Worm (Caenorhabditis elegans) whole organism, L2 larva: ENCODE results near the gene grd-1.

Experiments used
- F13H6.1 ChIP-seq: sonication (generic microtip); optimal IDR thresholded peaks from 2 replicates; lab custom pipeline; 2016; ENCODE audit warnings: missing genetic modification characterization, missing compliant biosample characterization
- ZK546.5 ChIP-seq: sonication (generic microtip); optimal IDR thresholded peaks from 2 replicates; lab custom pipeline; 2017; ENCODE audit warnings: missing biosample characterization, missing genetic modification characterization
- ama-1 ChIP-seq: fragments of 150-350 bp; optimal IDR thresholded peaks from 2 replicates; lab custom pipeline; 2018; ENCODE audit warnings: inconsistent platforms
- ceh-16 ChIP-seq: fragments of 150-350 bp; optimal IDR thresholded peaks from 2 replicates; lab custom pipeline; 2014; ENCODE audit warnings: missing biosample characterization, missing genetic modification characterization
- ceh-82 ChIP-seq: fragments of 150-350 bp; optimal IDR thresholded peaks from 2 replicates; lab custom pipeline; 2014; ENCODE audit warnings: missing biosample characterization, missing genetic modification characterization
- crh-2 ChIP-seq: sonication (generic microtip); optimal IDR thresholded peaks from 2 replicates; lab custom pipeline; 2017; ENCODE audit warnings: missing biosample characterization, missing genetic modification characterization
- dmd-4 ChIP-seq: sonication (generic microtip); optimal IDR thresholded peaks from 2 replicates; lab custom pipeline; 2017; ENCODE audit warnings: missing biosample characterization, missing genetic modification characterization
- elt-3 ChIP-seq: sonication (generic microtip); optimal IDR thresholded peaks from 2 replicates; lab custom pipeline; 2017; ENCODE audit warnings: missing biosample characterization, missing genetic modification characterization
- fos-1 ChIP-seq: fragments of 150-350 bp; optimal IDR thresholded peaks from 2 replicates; lab custom pipeline; 2014; ENCODE audit warnings: missing biosample characterization, missing genetic modification characterization
- lsy-2 ChIP-seq, 2 experiments: fragments of 150-350 bp in 1 of 2; sonication (generic microtip) in 1 of 2; optimal IDR thresholded peaks; 2 replicates each; lab custom pipeline; 2014 to 2017; ENCODE audit warnings: missing biosample characterization in 2 of 2, missing genetic modification characterization in 2 of 2
- mbf-1 ChIP-seq: sonication (generic microtip); optimal IDR thresholded peaks from 2 replicates; lab custom pipeline; 2017; ENCODE audit warnings: missing biosample characterization, missing genetic modification characterization
- nhr-11 ChIP-seq: fragments of 150-350 bp; optimal IDR thresholded peaks from 2 replicates; lab custom pipeline; 2014; ENCODE audit warnings: missing biosample characterization, missing genetic modification characterization
- nhr-23 ChIP-seq: fragments of 150-350 bp; optimal IDR thresholded peaks from 2 replicates; lab custom pipeline; 2014; ENCODE audit warnings: missing biosample characterization, missing genetic modification reagents, missing genetic modification characterization
- nhr-237 ChIP-seq: fragments of 150-350 bp; optimal IDR thresholded peaks from 2 replicates; lab custom pipeline; 2014; ENCODE audit warnings: missing biosample characterization, missing genetic modification characterization
- nhr-6 ChIP-seq: fragments of 150-350 bp; optimal IDR thresholded peaks from 2 replicates; lab custom pipeline; 2014; ENCODE audit warnings: missing biosample characterization, missing genetic modification characterization
- peb-1 ChIP-seq: fragments of 150-350 bp; optimal IDR thresholded peaks from 2 replicates; lab custom pipeline; 2014; ENCODE audit warnings: missing biosample characterization, missing genetic modification characterization
- sem-4 ChIP-seq: fragments of 150-350 bp; optimal IDR thresholded peaks from 2 replicates; lab custom pipeline; 2014; ENCODE audit warnings: missing biosample characterization, missing genetic modification reagents, missing genetic modification characterization
- skn-1 ChIP-seq: sonication (generic microtip); optimal IDR thresholded peaks from 2 replicates; lab custom pipeline; 2017; ENCODE audit warnings: missing biosample characterization, missing genetic modification characterization
- sma-3 ChIP-seq: sonication (generic microtip); optimal IDR thresholded peaks from 2 replicates; lab custom pipeline; 2016; ENCODE audit warnings: missing genetic modification reagents, missing genetic modification characterization, missing compliant biosample characterization
- sma-9 ChIP-seq, 2 experiments: fragments of 150-350 bp in 1 of 2; sonication (generic microtip) in 1 of 2; optimal IDR thresholded peaks; 2 replicates each; lab custom pipeline; 2014 to 2016; ENCODE audit warnings: missing genetic modification characterization in 2 of 2, mild to moderate bottlenecking in 1 of 2, missing biosample characterization in 1 of 2, missing compliant biosample characterization in 1 of 2, missing genetic modification reagents in 1 of 2, moderate library complexity in 1 of 2
- snpc-4 ChIP-seq: fragments of 150-350 bp; optimal IDR thresholded peaks from 2 replicates; lab custom pipeline; 2014; ENCODE audit warnings: missing biosample characterization, missing genetic modification characterization
- unc-39 ChIP-seq: fragments of 150-350 bp; optimal IDR thresholded peaks from 2 replicates; lab custom pipeline; 2014; ENCODE audit warnings: missing biosample characterization, missing genetic modification characterization
- unc-55 ChIP-seq: fragments of 150-350 bp; sonication (generic microtip); optimal IDR thresholded peaks from 3 replicates; lab custom pipeline; 2014; ENCODE audit warnings: missing biosample characterization, missing genetic modification reagents, missing genetic modification characterization
- ztf-1 ChIP-seq: fragments of 200-800 bp; sonication (Bioruptor generic); conservative IDR thresholded peaks from 2 replicates; pipeline ENCODE4 v1.3.6; 2022; ENCODE audit warnings: missing genetic modification characterization, missing compliant biosample characterization

grd-1 gene

DNA sequence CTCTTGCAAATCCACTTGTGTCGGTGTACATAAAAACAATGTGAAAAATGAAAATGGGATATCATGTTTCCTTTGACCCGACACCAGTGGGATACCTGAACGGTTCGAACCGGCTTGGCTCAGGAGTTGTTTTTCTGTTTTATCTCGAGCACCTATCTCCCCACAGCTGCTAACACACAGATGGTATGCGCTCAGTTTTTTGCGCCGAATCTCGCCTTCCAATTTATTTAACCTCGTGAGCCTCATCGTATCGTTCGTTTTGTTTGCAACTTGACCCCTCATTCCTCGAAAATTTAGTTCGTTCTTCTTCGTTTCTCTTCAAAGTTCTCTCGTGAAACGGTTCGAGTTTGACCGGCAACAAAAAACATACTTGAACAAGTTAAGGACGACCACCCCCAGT lies 51.3 kb downstream of the grd-1 start, which contains the start of gene C05C9.1:
TSS of gene C05C9.1 (plus strand) at position 301 of the 400 bp plus-strand sequence.
- no peak for TF ChIP-seq fos-1 (tag; lab: Kevin White, UChicago)
- no peak for TF ChIP-seq peb-1 (tag; lab: Kevin White, UChicago)
- no peak for TF ChIP-seq nhr-11 (tag; lab: Kevin White, UChicago)
- no peak for TF ChIP-seq ceh-82 (tag; lab: Kevin White, UChicago)
- TF ChIP-seq sem-4 = no peak
- no peak for TF ChIP-seq dmd-4
- TF ChIP-seq sma-9 (GFP tag; optimal IDR thresholded peaks at IDR 0.05; lab: Kevin White, UChicago) = no peak
- no peak for TF ChIP-seq sma-9 (tag; optimal IDR thresholded peaks at IDR 0.05; lab: Kevin White, UChicago)
- TF ChIP-seq skn-1 (tag; lab: Kevin White, UChicago) = no peak
- TF ChIP-seq ztf-1 (GFP tag; lab: Robert Waterston, UW) = no peak
- no peak for TF ChIP-seq crh-2
- TF ChIP-seq ceh-16 (tag; lab: Kevin White, UChicago) = no peak
- TF ChIP-seq sma-3 = no peak

- TF ChIP-seq crh-2 = no peak
- TF ChIP-seq nhr-23 = no peak
- TF ChIP-seq ceh-16 (tag; lab: Kevin White, UChicago) = no peak
- no peak for TF ChIP-seq elt-3 (tag; lab: Kevin White, UChicago)
- TF ChIP-seq F13H6.1 (tag; lab: Kevin White, UChicago) = no peak
- TF ChIP-seq lsy-2 (tag; optimal IDR thresholded peaks at IDR 0.05; lab: Kevin White, UChicago) = no peak
- TF ChIP-seq snpc-4 (tag; lab: Kevin White, UChicago) = no peak
- no peak for TF ChIP-seq unc-39
- no peak for TF ChIP-seq unc-55 (GFP tag; lab: Kevin White, UChicago)
- no peak for TF ChIP-seq nhr-6 (tag; lab: Kevin White, UChicago)
- no peak for TF ChIP-seq nhr-237 (tag; lab: Kevin White, UChicago)
- TF ChIP-seq ama-1 (lab: Kevin White, UChicago) = no peak
- no peak for TF ChIP-seq dmd-4
- no peak for TF ChIP-seq ZK546.5 (tag; lab: Kevin White, UChicago)
- no peak for TF ChIP-seq mbf-1
- TF ChIP-seq, all 48 proteins: peak for 0
Measured at ce11 chrX:11162778-11163584, 53.7 kb downstream of the grd-1 start.
